Fruit fly (Drosophila melanogaster): ENCODE data around the gene CG14448.
A peak's percentile ranks its signal among the peaks of the same experiment; 100 is the strongest.

The CG14448 gene

DNA sequence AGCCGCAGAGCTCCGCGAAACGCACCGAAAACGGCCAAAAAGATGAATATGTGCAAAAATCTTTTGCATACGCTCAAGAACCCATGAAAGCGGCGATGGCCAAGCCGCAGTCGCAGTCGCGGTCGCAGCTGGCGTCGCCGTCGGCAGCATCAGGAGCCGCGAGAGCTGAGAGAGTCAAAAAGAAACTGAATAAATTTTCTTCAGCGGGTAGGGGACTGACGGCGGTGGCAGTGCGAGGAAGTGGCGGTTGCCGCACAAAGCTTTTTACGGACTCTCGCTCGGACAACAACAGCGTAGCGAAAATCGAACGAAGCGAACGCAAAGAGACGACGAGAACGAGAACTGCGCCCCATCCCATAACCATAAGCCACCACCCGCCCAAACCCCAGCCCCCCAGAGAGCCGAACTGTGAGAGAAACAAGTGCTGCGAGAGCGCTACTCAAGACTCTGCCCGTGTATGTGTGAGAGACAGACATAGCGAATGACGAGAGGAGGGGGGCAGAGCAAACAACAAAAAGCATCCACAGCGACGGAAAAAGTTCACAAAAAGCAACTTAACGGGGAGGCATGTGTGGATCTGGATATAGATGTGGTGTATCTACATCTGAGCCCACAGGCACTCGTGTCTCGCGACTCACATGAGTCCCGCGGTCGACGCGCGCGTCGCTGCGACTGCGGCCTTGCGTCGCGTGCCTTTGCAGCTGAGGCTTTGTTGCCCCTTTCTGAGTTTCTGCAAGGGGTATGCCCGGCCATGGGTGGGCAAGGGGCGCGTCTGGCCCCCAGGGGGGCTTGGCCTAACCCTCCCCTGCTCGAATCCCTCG lies 47.1 kb downstream of the CG14448 start, which contains the start of gene jim (continued):
- no peak for TF ChIP-seq usp (GFP tag; optimal IDR thresholded peaks at IDR 0.05)

DNA sequence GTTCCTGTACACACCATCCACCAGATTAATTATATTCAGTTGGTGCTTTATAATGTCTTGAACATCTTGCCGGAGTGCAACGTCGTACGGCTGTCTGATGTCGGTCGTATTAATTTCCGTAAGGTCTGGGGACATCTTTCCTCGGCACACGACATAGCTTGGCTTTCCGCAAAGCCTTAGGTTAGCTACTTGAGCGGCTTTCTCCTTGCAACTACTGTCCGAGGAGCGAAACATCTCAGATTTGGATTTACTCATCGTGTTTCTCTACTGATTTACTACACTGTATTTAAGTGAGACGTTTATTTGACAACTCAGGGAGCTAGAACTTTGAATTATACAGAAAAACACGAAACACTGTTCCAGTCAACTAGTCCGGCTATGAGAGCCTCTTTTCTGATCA lies 48.5 kb downstream of the CG14448 start, which contains the start of the genes CG11226 and CG45428:
CG11226 (plus strand) TSS at position 301 of the 400 bp plus-strand sequence.
CG45428 (minus strand) TSS at position 303 of the 400 bp plus-strand sequence.
- TF ChIP-seq Mio (GFP tag; optimal IDR thresholded peaks at IDR 0.05) (no peak), h (GFP tag; optimal IDR thresholded peaks at IDR 0.05) (no peak), GATAd (GFP tag; optimal IDR thresholded peaks at IDR 0.05) (no peak), Dfd (GFP tag; optimal IDR thresholded peaks at IDR 0.05) (no peak)

DNA sequence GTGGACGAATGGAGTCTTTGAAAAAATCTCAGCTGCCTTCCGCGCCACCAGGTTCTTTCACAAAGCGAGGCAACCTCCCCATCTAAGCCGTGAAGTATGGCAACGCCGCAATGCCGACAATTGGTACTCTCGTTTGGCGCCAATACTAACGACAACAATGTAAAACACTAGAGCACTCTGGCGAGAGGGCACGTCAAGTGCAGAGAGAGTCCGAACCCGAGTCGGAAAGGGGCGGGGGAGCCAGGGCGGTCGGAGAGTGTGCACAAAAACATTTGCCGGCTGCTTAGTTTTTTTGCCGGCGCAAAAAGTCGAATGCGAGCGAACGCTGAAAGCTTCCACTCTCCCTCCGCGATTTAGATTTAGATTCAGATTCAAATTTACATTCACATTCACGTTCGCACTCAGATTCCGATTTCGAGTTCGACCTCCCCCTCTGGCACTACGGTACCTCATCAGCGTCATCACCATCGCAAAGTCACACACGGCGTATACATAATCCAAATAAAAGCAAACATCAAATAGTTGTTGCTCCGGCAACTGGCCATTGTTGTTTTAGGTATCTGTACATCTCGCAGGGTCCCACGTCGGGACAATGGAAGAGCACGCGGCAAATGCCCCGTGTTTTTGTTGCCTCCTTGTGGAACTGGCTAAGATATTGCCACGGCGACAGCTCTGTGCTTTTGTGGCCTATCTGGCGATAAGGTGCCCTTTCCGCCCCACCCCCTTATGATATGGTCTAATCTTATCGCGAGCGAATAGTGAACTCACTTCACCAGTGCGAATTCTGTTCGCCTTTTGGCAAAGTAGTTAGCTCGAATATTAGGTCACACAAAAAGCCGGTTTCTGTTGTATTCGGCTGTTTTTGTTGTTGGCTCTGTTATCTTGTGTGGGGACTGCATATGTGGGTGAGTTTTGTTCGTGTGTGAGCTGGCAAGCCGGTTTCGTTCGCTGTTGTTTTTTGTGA lies 49.7 kb downstream of the CG14448 start:
- TF ChIP-seq brk (GFP tag; optimal IDR thresholded peaks at IDR 0.05) (no peak), CG32264 (GFP tag; optimal IDR thresholded peaks at IDR 0.05) (no peak), Dfd (GFP tag; optimal IDR thresholded peaks at IDR 0.05) (no peak), sage (GFP tag; optimal IDR thresholded peaks at IDR 0.05) (no peak), fru (GFP tag; optimal IDR thresholded peaks at IDR 0.05) (no peak), h (GFP tag; optimal IDR thresholded peaks at IDR 0.05) (peak; percentile 14), lola (GFP tag; optimal IDR thresholded peaks at IDR 0.05) (no peak), Hnf4 (GFP tag; optimal IDR thresholded peaks at IDR 0.05) (no peak), Rel (GFP tag; optimal IDR thresholded peaks at IDR 0.05) (no peak), Rel (tag; optimal IDR thresholded peaks at IDR 0.05) (peak; percentile 30), jim (GFP tag; optimal IDR thresholded peaks at IDR 0.05) (peak; percentile 91), OdsH (GFP tag; optimal IDR thresholded peaks at IDR 0.05) (peak; percentile 16), Vsx2 (GFP tag; optimal IDR thresholded peaks at IDR 0.05; ENCODE audit: partially characterized antibody) (no peak), usp (GFP tag; optimal IDR thresholded peaks at IDR 0.05) (no peak), pan (optimal IDR thresholded peaks at IDR 0.05) (no peak), Dif (GFP tag; optimal IDR thresholded peaks at IDR 0.05; ENCODE audit: partially characterized antibody) (peak; percentile 39), HLH106 (tag; optimal IDR thresholded peaks at IDR 0.05) (no peak), CrebA (GFP tag; optimal IDR thresholded peaks at IDR 0.05; ENCODE audit: borderline replicate concordance) (peak; percentile 79), psq (GFP tag; optimal IDR thresholded peaks at IDR 0.05) (peak; percentile 23), dsf (GFP tag; optimal IDR thresholded peaks at IDR 0.05; ENCODE audit: borderline replicate concordance) (no peak), dmrt93B (GFP tag; optimal IDR thresholded peaks at IDR 0.05) (no peak), Sp1 (GFP tag; optimal IDR thresholded peaks at IDR 0.05) (no peak), tai (GFP tag; optimal IDR thresholded peaks at IDR 0.05) (no peak), dl (GFP tag; optimal IDR thresholded peaks at IDR 0.05; ENCODE audit: insufficient read depth in 1 of 2, partially characterized antibody in 2 of 2) (peak in 1 of 2 experiments; percentile 60), foxo (GFP tag; optimal IDR thresholded peaks at IDR 0.05) (no peak)

Data from whole organism, wandering third instar larva.